Fruit fly (Drosophila melanogaster) whole organism, pupa: ENCODE measurements around the gene CG5516.

Source experiments
- CG10348 ChIP-seq: fragments of 200-800 bp; sonication (Bioruptor generic); IDR thresholded peaks from 2 replicates; pipeline ENCODE4 v1.3.6; 2022; ENCODE audit warnings: missing biosample characterization, missing genetic modification characterization
- CG12605 ChIP-seq: fragments of 200-800 bp; sonication (Bioruptor generic); IDR thresholded peaks from 2 replicates; pipeline ENCODE4 v1.3.6; 2022; ENCODE audit warnings: missing biosample characterization, missing genetic modification characterization
- CG15710 ChIP-seq: fragments of 200-800 bp; sonication (Bioruptor generic); optimal IDR thresholded peaks from 2 replicates; lab custom pipeline; 2018; ENCODE audit warnings: missing biosample characterization, mild to moderate bottlenecking, missing genetic modification characterization, moderate library complexity
- CG32121 ChIP-seq: fragments of 200-800 bp; sonication (Bioruptor generic); IDR thresholded peaks from 2 replicates; pipeline ENCODE4 v1.3.6; 2022; ENCODE audit warnings: missing biosample characterization, missing genetic modification characterization
- CG34367 ChIP-seq: fragments of 200-800 bp; sonication (Bioruptor generic); optimal IDR thresholded peaks from 2 replicates; lab custom pipeline; 2018; ENCODE audit warnings: missing biosample characterization, mild to moderate bottlenecking, missing genetic modification characterization
- CG4496 ChIP-seq: fragments of 200-800 bp; sonication (Bioruptor generic); IDR thresholded peaks from 3 replicates; pipeline ENCODE4 v1.3.6; 2022; ENCODE audit warnings: missing biosample characterization, missing genetic modification characterization
- CG8159 ChIP-seq: fragments of 200-800 bp; sonication (Bioruptor generic); optimal IDR thresholded peaks from 3 replicates; lab custom pipeline; 2018; ENCODE audit warnings: missing biosample characterization, mild to moderate bottlenecking, missing genetic modification characterization, moderate library complexity
- CG8301 ChIP-seq: fragments of 200-800 bp; sonication (Bioruptor generic); optimal IDR thresholded peaks from 2 replicates; lab custom pipeline; 2018; ENCODE audit warnings: missing biosample characterization, mild to moderate bottlenecking, missing genetic modification characterization
- D1 ChIP-seq: fragments of 200-800 bp; sonication (Bioruptor generic); optimal IDR thresholded peaks from 2 replicates; lab custom pipeline; 2018; ENCODE audit warnings: missing biosample characterization, mild to moderate bottlenecking, missing genetic modification characterization, moderate library complexity
- EcR ChIP-seq: fragments of 200-800 bp; sonication (Bioruptor generic); optimal IDR thresholded peaks from 3 replicates; lab custom pipeline; 2019; ENCODE audit warnings: missing biosample characterization, missing genetic modification characterization, mild to moderate bottlenecking, moderate library complexity, missing genetic modification reagents
- Ets98B ChIP-seq: fragments of 200-800 bp; sonication (Bioruptor generic); IDR thresholded peaks from 2 replicates; pipeline ENCODE4 v1.3.6; 2022; ENCODE audit warnings: missing biosample characterization, missing genetic modification characterization
- Pif1A ChIP-seq: fragments of 200-800 bp; sonication (Bioruptor generic); optimal IDR thresholded peaks from 3 replicates; lab custom pipeline; 2016; ENCODE audit warnings: missing biosample characterization, missing genetic modification characterization
- Snoo ChIP-seq: fragments of 200-800 bp; sonication (Bioruptor generic); optimal IDR thresholded peaks from 3 replicates; lab custom pipeline; 2017; ENCODE audit warnings: missing biosample characterization, mild to moderate bottlenecking, missing genetic modification characterization, inconsistent platforms
- fd96Ca ChIP-seq: fragments of 200-800 bp; sonication (Bioruptor generic); IDR thresholded peaks from 3 replicates; pipeline ENCODE4 v1.3.6; 2022; ENCODE audit warnings: missing biosample characterization, missing genetic modification characterization

DNA sequence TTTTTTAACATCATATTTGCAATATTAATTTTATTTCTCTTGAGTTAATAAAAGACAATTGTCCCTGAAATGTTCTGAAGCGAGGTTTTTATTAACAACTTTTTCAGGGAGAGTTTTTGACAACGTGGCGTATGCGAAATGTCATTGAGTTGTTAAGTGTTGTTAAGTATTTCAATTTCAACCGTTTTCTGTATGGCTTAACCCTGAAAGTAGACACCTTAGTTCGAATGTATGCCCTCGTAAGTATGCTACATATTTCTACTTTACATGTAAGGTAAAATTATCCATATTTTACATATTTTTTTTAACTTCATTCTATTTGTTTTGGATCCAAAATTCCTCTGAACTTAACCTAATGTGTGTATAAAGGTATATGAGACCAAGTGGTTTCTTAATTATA is 40.3 kb downstream of the CG5516 start:
- TF ChIP-seq EcR (no peak), Ets98B (no peak), CG10348 (GFP tag; lab: Robert Waterston, UW) (no peak), Pif1A (GFP tag; lab: Kevin White, UChicago) (no peak), CG8159 (tag; lab: Kevin White, UChicago) (no peak), CG12605 (GFP tag; lab: Robert Waterston, UW) (no peak), CG34367 (tag; lab: Kevin White, UChicago) (no peak), Snoo (tag; lab: Kevin White, UChicago) (no peak), fd96Ca (no peak), D1 (tag; lab: Kevin White, UChicago) (no peak), CG32121 (no peak), CG8301 (tag; lab: Kevin White, UChicago) (no peak), CG15710 (no peak), CG4496 (GFP tag; lab: Robert Waterston, UW) (no peak)
